Worm (Caenorhabditis elegans) whole organism, L4 larva: Measurements from ENCODE around the gene srh-119.

Experiments
- lin-13 ChIP-seq: fragments of 150-350 bp; optimal IDR thresholded peaks from 2 replicates; lab custom pipeline; 2014; ENCODE audit warnings: missing biosample characterization, missing genetic modification reagents, missing genetic modification characterization
- lin-39 ChIP-seq: fragments of 150-350 bp; optimal IDR thresholded peaks from 2 replicates; lab custom pipeline; 2014; ENCODE audit warnings: missing biosample characterization, missing genetic modification reagents, missing genetic modification characterization
- nhr-237 ChIP-seq: sonication (generic microtip); optimal IDR thresholded peaks from 2 replicates; lab custom pipeline; 2017; ENCODE audit warnings: missing biosample characterization, missing genetic modification characterization
- nhr-28 ChIP-seq: fragments of 150-350 bp; optimal IDR thresholded peaks from 2 replicates; lab custom pipeline; 2014; ENCODE audit warnings: missing biosample characterization, missing genetic modification characterization
- nhr-77 ChIP-seq: fragments of 150-350 bp; optimal IDR thresholded peaks from 2 replicates; lab custom pipeline; 2014; ENCODE audit warnings: missing biosample characterization, missing genetic modification characterization
- snpc-4 ChIP-seq: fragments of 150-350 bp; optimal IDR thresholded peaks from 2 replicates; lab custom pipeline; 2014; ENCODE audit warnings: missing biosample characterization, missing genetic modification characterization

ce11 chrV:17009342-17010064 is 37.3 kb downstream of the srh-119 start, which contains the start of the genes clc-12 and clec-240:
- TF ChIP-seq nhr-28 (tag; lab: Kevin White, UChicago) (peak; percentile 15), snpc-4 (tag; lab: Kevin White, UChicago) (no peak), lin-39 (tag; lab: Kevin White, UChicago) (no peak), nhr-237 (tag; lab: Kevin White, UChicago) (no peak), lin-13 (no peak), nhr-77 (tag; lab: Kevin White, UChicago) (no peak)
